Fruit fly (Drosophila melanogaster): Measurements from ENCODE around the gene CG8043.

DNA sequence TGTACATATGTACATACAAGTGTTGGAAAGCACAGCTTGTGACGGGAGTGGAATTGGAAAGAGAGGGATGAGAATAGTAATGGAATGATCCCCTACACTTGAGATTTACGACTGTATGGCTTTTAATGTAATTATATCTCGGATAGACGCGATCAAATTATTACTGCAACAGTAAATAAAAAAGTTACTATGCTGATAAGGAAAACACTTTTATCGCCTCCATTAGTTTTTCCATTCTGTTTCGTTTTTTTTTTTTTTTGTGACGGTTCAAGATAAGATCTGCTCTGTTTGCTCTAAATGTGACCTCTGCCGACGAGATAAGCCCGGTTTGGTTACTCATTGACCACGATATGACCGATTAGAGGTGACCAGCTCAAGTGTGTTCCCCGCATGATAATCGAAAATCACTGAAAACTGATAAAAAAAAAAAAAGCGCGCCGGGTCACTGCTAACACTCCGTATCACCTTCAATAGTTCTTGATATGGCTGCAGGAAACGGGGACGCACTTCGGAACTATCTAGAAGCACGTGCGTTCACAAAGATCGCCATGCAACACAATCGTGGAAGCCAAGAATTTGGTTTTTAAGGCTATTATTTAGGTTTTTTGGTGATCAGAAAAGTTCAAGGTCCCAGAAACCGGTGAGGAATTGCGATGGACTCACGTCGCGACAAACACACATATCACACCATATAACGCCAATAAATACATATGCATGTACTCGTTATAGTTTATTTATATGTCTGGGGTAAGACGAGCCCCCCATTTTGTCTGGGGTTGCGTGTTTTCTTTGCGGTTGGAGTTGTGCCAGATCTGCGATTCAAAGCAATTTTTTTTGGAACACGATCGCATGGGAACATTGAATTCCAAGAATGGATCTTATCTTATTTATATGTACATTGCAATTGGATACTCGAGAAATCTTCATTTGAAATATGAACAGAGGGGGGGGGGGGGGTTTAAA lies 5.9 kb upstream of the CG8043 start, which contains the start of gene p:
- TF ChIP-seq Pif1A (GFP tag; optimal IDR thresholded peaks at IDR 0.05) (peak; percentile 37), CG9948 (tag; optimal IDR thresholded peaks at IDR 0.05) (peak; percentile 46), CG14655 (GFP tag; optimal IDR thresholded peaks at IDR 0.05) (peak; percentile 53), Ets98B (GFP tag; IDR thresholded peaks at IDR 0.05) (peak; percentile 56), gl (tag; optimal IDR thresholded peaks at IDR 0.05) (peak; percentile 20), CG4496 (GFP tag; IDR thresholded peaks at IDR 0.05) (peak; percentile 42; the same call in 1 of the 3 replicates), CG32121 (GFP tag; IDR thresholded peaks at IDR 0.05) (no peak), CG8301 (tag; optimal IDR thresholded peaks at IDR 0.05) (peak; percentile 49), EcR (GFP tag; optimal IDR thresholded peaks at IDR 0.05) (no peak), CG13204 (GFP tag; optimal IDR thresholded peaks at IDR 0.05) (no peak), Snoo (tag; optimal IDR thresholded peaks at IDR 0.05) (no peak)
